Fruit fly (Drosophila melanogaster): Measurements from ENCODE around the gene CG2926.

Gene CG2926

DNA sequence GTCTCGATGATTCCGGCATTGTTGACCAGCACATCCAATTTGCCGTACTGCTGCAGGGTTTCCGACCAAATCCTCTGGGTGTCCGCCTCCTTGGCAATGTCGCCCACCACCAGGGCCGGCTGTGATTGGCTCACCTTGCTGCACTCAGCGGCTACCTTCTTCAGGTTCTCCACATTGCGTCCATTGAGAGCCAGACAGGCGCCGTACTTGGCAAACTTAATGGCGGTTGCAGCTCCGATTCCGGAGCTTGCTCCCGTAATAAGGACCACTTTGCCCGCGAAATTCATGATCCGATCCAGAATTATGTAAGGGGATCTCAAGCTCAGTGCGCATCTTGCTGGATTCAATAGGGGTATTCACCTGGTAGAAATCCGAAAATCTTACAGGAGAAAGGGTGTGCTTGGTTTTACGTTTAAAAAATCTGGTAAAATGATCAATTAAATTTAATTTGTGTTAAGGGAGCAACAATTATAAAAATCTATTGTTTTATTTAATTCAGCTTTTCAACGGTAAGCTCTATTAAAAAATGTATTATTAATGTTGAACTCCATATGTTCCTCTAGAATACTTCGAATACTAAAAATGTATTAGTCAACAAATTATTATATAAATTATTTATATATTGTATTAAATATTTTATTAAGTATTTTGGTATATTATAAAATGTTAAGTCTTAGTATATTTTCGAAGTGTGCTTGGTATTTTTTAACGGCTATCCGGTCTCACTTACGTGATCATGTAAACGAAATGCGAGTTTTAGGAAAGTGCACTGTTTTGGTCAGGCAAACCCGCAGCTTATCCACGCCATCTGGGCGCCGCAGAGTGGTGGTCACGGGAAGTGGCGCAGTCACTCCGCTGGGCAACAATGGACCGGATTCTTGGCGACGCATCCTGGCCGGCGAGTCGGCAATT, 48.6 kb upstream of the CG2926 start, which contains the start of the genes CG31548 and CG12170 (continued):
- TF ChIP-seq CG6175 (GFP tag; IDR thresholded peaks at IDR 0.05) (no peak), Bgb (GFP tag; IDR thresholded peaks at IDR 0.05; ENCODE audit: partially characterized antibody) (no peak), Xbp1 (GFP tag; optimal IDR thresholded peaks at IDR 0.05) (peak; percentile 72), CG15601 (tag; optimal IDR thresholded peaks at IDR 0.05) (peak; percentile 32), tna (GFP tag; IDR thresholded peaks at IDR 0.05; ENCODE audit: partially characterized antibody) (no peak), Fer3 (tag; optimal IDR thresholded peaks at IDR 0.05) (peak; percentile 45), CG6683 (GFP tag; optimal IDR thresholded peaks at IDR 0.05) (peak; percentile 34), NC2β (GFP tag; optimal IDR thresholded peaks at IDR 0.05) (peak; percentile 22), Eip74EF (GFP tag; optimal IDR thresholded peaks at IDR 0.05) (peak in 1 of 2 experiments; percentile 4), CG4854 (GFP tag; optimal IDR thresholded peaks at IDR 0.05) (peak; percentile 11), Fer1 (GFP tag; optimal IDR thresholded peaks at IDR 0.05) (peak; percentile 41), odd (GFP tag; optimal IDR thresholded peaks at IDR 0.05) (no peak), HmgZ (tag; optimal IDR thresholded peaks at IDR 0.05) (no peak), CG9932 (GFP tag; IDR thresholded peaks at IDR 0.05) (no peak), vvl (GFP tag; IDR thresholded peaks at IDR 0.05) (peak; percentile 64), vnd (GFP tag; IDR thresholded peaks at IDR 0.05; ENCODE audit: partially characterized antibody) (no peak), CG10147 (GFP tag; optimal IDR thresholded peaks at IDR 0.05) (peak; percentile 23), Deaf1 (tag; optimal IDR thresholded peaks at IDR 0.05) (no peak), CG4282 (GFP tag; optimal IDR thresholded peaks at IDR 0.05) (no peak), CG14014 (GFP tag; IDR thresholded peaks at IDR 0.05) (peak; percentile 46; the same call in 1 of the 2 replicates), Max (GFP tag; optimal IDR thresholded peaks at IDR 0.05) (no peak), tup (GFP tag; optimal IDR thresholded peaks at IDR 0.05) (no peak), CG17829 (tag; optimal IDR thresholded peaks at IDR 0.05) (peak; percentile 62), unpg (GFP tag; optimal IDR thresholded peaks at IDR 0.05) (peak; percentile 60), CG18476 (GFP tag; optimal IDR thresholded peaks at IDR 0.05) (peak; percentile 34), trh (GFP tag; optimal IDR thresholded peaks at IDR 0.05) (no peak), Camta (GFP tag; optimal IDR thresholded peaks at IDR 0.05) (peak; percentile 29), CG8388 (GFP tag; optimal IDR thresholded peaks at IDR 0.05) (peak; percentile 60), Spps (tag; optimal IDR thresholded peaks at IDR 0.05) (peak; percentile 27), fd3F (GFP tag; optimal IDR thresholded peaks at IDR 0.05) (peak; percentile 11), CG31441 (GFP tag; IDR thresholded peaks at IDR 0.05) (peak; percentile 68), CG5245 (GFP tag; optimal IDR thresholded peaks at IDR 0.05) (peak; percentile 3), CG11247 (GFP tag; IDR thresholded peaks at IDR 0.05) (no peak), Dip2 (GFP tag; IDR thresholded peaks at IDR 0.05) (no peak), HHEX (GFP tag; optimal IDR thresholded peaks at IDR 0.05) (no peak), Ptx1 (GFP tag; IDR thresholded peaks at IDR 0.05) (peak; percentile 36; the same call in 1 of the 2 replicates), MBD-R2 (GFP tag; IDR thresholded peaks at IDR 0.05) (peak; percentile 53), gce (GFP tag; IDR thresholded peaks at IDR 0.05) (no peak), CG6689 (GFP tag; IDR thresholded peaks at IDR 0.05) (peak; percentile 58; the same call in 1 of the 2 replicates), ro (GFP tag; IDR thresholded peaks at IDR 0.05) (no peak), lola (GFP tag; optimal IDR thresholded peaks at IDR 0.05) (peak in 1 of 3 experiments; percentile 56), CG9817 (tag; optimal IDR thresholded peaks at IDR 0.05) (no peak), CG3726 (GFP tag; IDR thresholded peaks at IDR 0.05) (peak; percentile 19; the same call in 1 of the 3 replicates), CG1792 (GFP tag; optimal IDR thresholded peaks at IDR 0.05) (no peak), mld (GFP tag; IDR thresholded peaks at IDR 0.05; ENCODE audit: partially characterized antibody) (no peak), lmd (GFP tag; IDR thresholded peaks at IDR 0.05) (no peak), dati (GFP tag; IDR thresholded peaks at IDR 0.05) (no peak), CoRest (tag; optimal IDR thresholded peaks at IDR 0.05) (peak; percentile 47)
